Worm (Caenorhabditis elegans) whole organism, early embryonic: ENCODE measurements around the gene R07H5.16.
A peak's percentile ranks its signal among the peaks of the same experiment; 100 is the strongest.

ENCODE experiments used
- B0310.2 ChIP-seq: sonication (generic microtip); optimal IDR thresholded peaks from 2 replicates; lab custom pipeline; 2016; ENCODE audit warnings: mild to moderate bottlenecking, missing genetic modification characterization, missing compliant biosample characterization
- aly-1 ChIP-seq: sonication (generic microtip); optimal IDR thresholded peaks from 2 replicates; lab custom pipeline; 2016; ENCODE audit warnings: missing genetic modification characterization, missing compliant biosample characterization
- ama-1 ChIP-seq: fragments of 150-350 bp; optimal IDR thresholded peaks from 2 replicates; lab custom pipeline; 2014
- ceh-13 ChIP-seq: fragments of 200-800 bp; sonication (Bioruptor generic); optimal IDR thresholded peaks from 2 replicates; lab custom pipeline; 2018; ENCODE audit warnings: mild to moderate bottlenecking, missing genetic modification characterization, missing compliant biosample characterization
- flt-1 ChIP-seq: fragments of 200-800 bp; sonication (Bioruptor generic); IDR thresholded peaks from 2 replicates; pipeline ENCODE4 v1.3.6; 2022; ENCODE audit warnings: missing genetic modification characterization, missing compliant biosample characterization
- hmbx-1 ChIP-seq: sonication (generic microtip); optimal IDR thresholded peaks from 2 replicates; lab custom pipeline; 2016; ENCODE audit warnings: mild to moderate bottlenecking, missing genetic modification characterization, missing compliant biosample characterization
- hmg-4 ChIP-seq: fragments of 200-800 bp; sonication (Bioruptor generic); optimal IDR thresholded peaks from 2 replicates; lab custom pipeline; 2018; ENCODE audit warnings: mild to moderate bottlenecking, missing genetic modification characterization, missing compliant biosample characterization
- hnd-1 ChIP-seq: sonication (generic microtip); optimal IDR thresholded peaks from 2 replicates; lab custom pipeline; 2016; ENCODE audit warnings: missing genetic modification characterization, missing compliant biosample characterization
- scrt-1 ChIP-seq: fragments of 200-800 bp; sonication (Bioruptor generic); IDR thresholded peaks from 2 replicates; pipeline ENCODE4 v1.3.6; 2022; ENCODE audit warnings: missing genetic modification characterization, missing compliant biosample characterization
- tbx-11 ChIP-seq: fragments of 200-800 bp; sonication (Bioruptor generic); IDR thresholded peaks from 2 replicates; pipeline ENCODE4 v1.3.6; 2022; ENCODE audit warnings: missing genetic modification characterization, missing compliant biosample characterization

DNA sequence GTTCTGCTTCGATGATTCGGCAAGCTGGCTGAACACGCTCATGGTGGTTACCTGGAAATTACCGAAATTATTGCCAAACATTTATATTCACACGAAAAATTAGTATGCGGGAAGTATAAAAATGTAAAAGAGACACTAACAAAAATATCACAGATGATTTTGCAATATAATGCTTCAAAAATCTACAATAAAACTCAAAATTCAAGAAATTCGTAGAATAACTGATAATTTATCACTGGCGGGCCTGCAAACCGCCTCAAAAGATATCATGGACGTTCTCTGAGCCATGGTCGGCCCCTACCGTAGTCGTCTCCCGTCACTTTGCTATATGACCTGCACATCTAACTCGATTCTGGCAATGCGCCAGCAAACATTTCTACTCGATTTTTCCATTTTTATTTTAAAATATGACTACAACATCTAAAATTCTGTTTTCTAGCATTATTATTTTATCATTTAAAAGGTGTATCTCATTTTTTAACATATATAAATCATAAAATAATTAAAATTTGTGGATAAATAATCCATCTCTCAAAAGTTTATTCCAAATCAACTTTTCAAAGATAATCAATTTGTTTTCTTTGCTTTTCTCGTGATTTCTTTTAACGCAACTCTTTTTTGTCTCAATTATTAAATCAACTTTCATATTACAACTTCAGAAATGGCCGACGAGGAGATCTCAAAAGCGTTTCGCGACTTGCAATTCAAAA lies 49.5 kb upstream of the R07H5.16 start, which contains the start of the genes F01G4.6 and pfd-1:
- TF ChIP-seq ceh-13 (GFP tag; lab: Kevin White, UChicago): no peak
- TF ChIP-seq scrt-1 (GFP tag; lab: Robert Waterston, UW): no peak
- no peak for TF ChIP-seq hmg-4 (GFP tag; lab: Kevin White, UChicago)
- no peak for TF ChIP-seq aly-1 (tag; lab: Kevin White, UChicago)
- no peak for TF ChIP-seq ama-1 (lab: Kevin White, UChicago)
- no peak for TF ChIP-seq B0310.2 (tag; lab: Kevin White, UChicago)
- TF ChIP-seq tbx-11 (GFP tag; lab: Robert Waterston, UW): no peak
- no peak for TF ChIP-seq hmbx-1
- TF ChIP-seq flt-1 (GFP tag; lab: Robert Waterston, UW): 0 out of 2 replicates have a peak, but pooled peaks have one; percentile 15
- TF ChIP-seq hnd-1 (tag; lab: Kevin White, UChicago): no peak
